Worm (Caenorhabditis elegans) whole organism, L4/young adult: ENCODE measurements around the gene pph-4.1.

Experiments used
- dao-5 ChIP-seq: sonication (generic microtip); optimal IDR thresholded peaks from 2 replicates; lab custom pipeline; 2016; ENCODE audit warnings: missing genotype, missing genetic modification characterization, moderate library complexity, missing compliant biosample characterization
- him-1 ChIP-seq: sonication (generic microtip); optimal IDR thresholded peaks from 2 replicates; lab custom pipeline; 2016; ENCODE audit warnings: missing genotype, missing genetic modification reagents, missing genetic modification characterization, missing compliant biosample characterization

DNA sequence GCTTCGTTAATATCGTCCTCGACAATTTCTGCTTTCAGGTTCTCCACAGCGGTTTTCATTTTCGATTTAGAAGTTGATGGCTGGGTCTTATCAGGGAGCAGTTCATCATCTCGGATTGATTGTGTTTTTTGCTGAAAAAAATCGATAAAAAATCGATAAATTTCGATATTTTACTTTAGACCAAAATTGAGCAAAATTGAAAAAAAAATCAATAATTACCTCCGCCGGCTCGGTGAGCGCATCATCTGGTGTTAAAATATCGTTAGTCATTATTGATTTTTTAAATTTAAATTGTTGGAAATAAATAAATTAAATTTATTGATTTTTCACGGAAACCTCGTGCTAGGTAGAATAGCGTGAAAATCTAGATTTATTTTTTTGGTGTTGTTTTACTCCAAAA lies 43.9 kb upstream of the pph-4.1 start, which contains the start of gene Y49E10.10:
- no peak for TF ChIP-seq dao-5 (tag; lab: Kevin White, UChicago)
- no peak for TF ChIP-seq him-1 (tag; lab: Kevin White, UChicago)
